Worm (Caenorhabditis elegans): ENCODE results near the gene C29F9.8.

- no peak for TF ChIP-seq lin-13 (tag; optimal IDR thresholded peaks at IDR 0.05)
- TF ChIP-seq unc-39 (tag; optimal IDR thresholded peaks at IDR 0.05), result no peak
- no peak for TF ChIP-seq snpc-4 (tag; optimal IDR thresholded peaks at IDR 0.05)
- no peak for TF ChIP-seq hlh-1 (tag; optimal IDR thresholded peaks at IDR 0.05)
- TF ChIP-seq ham-2 (GFP tag; optimal IDR thresholded peaks at IDR 0.05), result no peak
- no peak for TF ChIP-seq nhr-28 (tag; optimal IDR thresholded peaks at IDR 0.05)
- no peak for TF ChIP-seq zip-8 (tag; optimal IDR thresholded peaks at IDR 0.05)
- no peak for TF ChIP-seq nhr-237 (tag; optimal IDR thresholded peaks at IDR 0.05)
These were observed 17.7 kb upstream of the C29F9.8 start, which contains the start of gene C29F9.6 for ce11 chrIII:114603-115002.

Measured in whole organism, mixed stage, embryonic.